Fruit fly (Drosophila melanogaster): Measurements from ENCODE around the gene Lint-1.

DNA sequence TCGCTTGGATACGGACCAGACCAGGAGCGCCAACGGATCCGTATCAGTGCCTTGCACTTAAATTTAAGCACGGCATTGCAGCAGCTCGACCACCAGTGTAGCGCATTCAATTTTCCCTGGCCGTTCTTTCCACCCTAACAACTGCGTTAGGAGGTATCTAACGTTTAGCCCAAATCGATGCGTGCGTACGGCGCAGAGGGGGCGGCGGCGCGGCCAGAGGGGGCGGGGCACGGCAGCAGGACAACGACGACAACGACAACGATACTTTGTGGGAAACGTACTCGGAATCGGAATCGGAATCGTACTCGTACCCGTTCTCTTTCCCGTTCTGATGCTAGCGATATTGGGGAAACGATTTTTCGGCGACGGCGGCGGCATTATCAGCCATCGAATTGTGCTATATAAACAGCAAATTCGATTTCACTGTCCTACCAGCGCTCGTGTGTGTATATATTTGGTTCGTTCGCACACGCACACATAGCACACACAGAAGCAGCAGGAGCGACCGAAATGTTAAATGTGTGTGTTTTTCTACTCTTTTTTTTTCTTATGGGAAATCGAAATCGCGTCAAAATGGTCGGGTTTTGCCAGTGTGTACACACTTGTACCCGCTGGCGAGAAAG is 24.9 kb upstream of the Lint-1 start, which contains the start of gene CG11122:
- no peak for TF ChIP-seq usp (GFP tag; optimal IDR thresholded peaks at IDR 0.05)
- TF ChIP-seq pan (optimal IDR thresholded peaks at IDR 0.05): no peak
- no peak for TF ChIP-seq EcR (GFP tag; optimal IDR thresholded peaks at IDR 0.05)
- no peak for TF ChIP-seq psq (optimal IDR thresholded peaks at IDR 0.05)
- no peak for TF ChIP-seq Dll (optimal IDR thresholded peaks at IDR 0.05)

Data from whole organism.